Worm (Caenorhabditis elegans) whole organism, L3 larva: ENCODE measurements around the gene marc-5.

Source experiments
- R02D3.7 ChIP-seq: fragments of 150-350 bp; optimal IDR thresholded peaks from 2 replicates; lab custom pipeline; 2014; ENCODE audit warnings: missing biosample characterization, missing genetic modification characterization
- ZK546.5 ChIP-seq: sonication (generic microtip); optimal IDR thresholded peaks from 2 replicates; lab custom pipeline; 2017; ENCODE audit warnings: missing biosample characterization, missing genetic modification characterization
- ceh-16 ChIP-seq: sonication (generic microtip); optimal IDR thresholded peaks from 2 replicates; lab custom pipeline; 2017; ENCODE audit warnings: missing biosample characterization, missing genetic modification characterization
- ceh-28 ChIP-seq: fragments of 150-350 bp; optimal IDR thresholded peaks from 2 replicates; lab custom pipeline; 2014; ENCODE audit warnings: missing biosample characterization, missing genetic modification reagents, missing genetic modification characterization
- ceh-9 ChIP-seq: sonication (generic microtip); optimal IDR thresholded peaks from 2 replicates; lab custom pipeline; 2018; ENCODE audit warnings: missing biosample characterization, missing genetic modification characterization
- elt-2 ChIP-seq: sonication (generic microtip); optimal IDR thresholded peaks from 2 replicates; lab custom pipeline; 2016; ENCODE audit warnings: missing genetic modification reagents, mild to moderate bottlenecking, missing genetic modification characterization, missing compliant biosample characterization
- elt-3 ChIP-seq, 3 experiments: fragments of 150-350 bp in 1 of 3; sonication (generic microtip) in 2 of 3; optimal IDR thresholded peaks; 2 replicates in 2 of 3; 4 replicates in 1 of 3; lab custom pipeline; 2014 to 2017; ENCODE audit warnings: missing biosample characterization in 3 of 3, missing genetic modification characterization in 3 of 3
- eor-1 ChIP-seq, 2 experiments: fragments of 150-350 bp; optimal IDR thresholded peaks; 2 replicates each; lab custom pipeline; 2014 to 2018; ENCODE audit warnings: missing biosample characterization in 2 of 2, missing genetic modification characterization in 2 of 2
- fkh-10 ChIP-seq: sonication (generic microtip); optimal IDR thresholded peaks from 2 replicates; lab custom pipeline; 2017; ENCODE audit warnings: missing biosample characterization, missing genetic modification reagents, missing genetic modification characterization
- fkh-2 ChIP-seq: fragments of 150-350 bp; optimal IDR thresholded peaks from 2 replicates; lab custom pipeline; 2014; ENCODE audit warnings: missing biosample characterization, missing genetic modification reagents, missing genetic modification characterization
- fos-1 ChIP-seq: fragments of 150-350 bp; optimal IDR thresholded peaks from 2 replicates; lab custom pipeline; 2014; ENCODE audit warnings: missing biosample characterization, missing genetic modification characterization
- hmg-11 ChIP-seq: sonication (generic microtip); optimal IDR thresholded peaks from 2 replicates; lab custom pipeline; 2016; ENCODE audit warnings: missing genetic modification characterization, missing compliant biosample characterization
- lin-15B ChIP-seq: fragments of 150-350 bp; optimal IDR thresholded peaks from 2 replicates; lab custom pipeline; 2014; ENCODE audit warnings: missing biosample characterization, missing genetic modification characterization
- mdl-1 ChIP-seq: fragments of 150-350 bp; optimal IDR thresholded peaks from 2 replicates; lab custom pipeline; 2014; ENCODE audit warnings: missing biosample characterization, missing genetic modification characterization
- nfya-1 ChIP-seq: sonication (generic microtip); optimal IDR thresholded peaks from 2 replicates; lab custom pipeline; 2017; ENCODE audit warnings: missing genetic modification characterization, mild to moderate bottlenecking, missing compliant biosample characterization, antibody characterized with exemption, moderate library complexity; ENCODE audit not compliant: insufficient read depth
- nhr-11 ChIP-seq: fragments of 150-350 bp; optimal IDR thresholded peaks from 2 replicates; lab custom pipeline; 2014; ENCODE audit warnings: missing biosample characterization, missing genetic modification characterization
- nhr-12 ChIP-seq: fragments of 150-350 bp; optimal IDR thresholded peaks from 2 replicates; lab custom pipeline; 2014; ENCODE audit warnings: missing biosample characterization, missing genetic modification characterization
- nhr-23 ChIP-seq: fragments of 150-350 bp; optimal IDR thresholded peaks from 2 replicates; lab custom pipeline; 2014; ENCODE audit warnings: missing biosample characterization, missing genetic modification reagents, missing genetic modification characterization
- nhr-237 ChIP-seq: fragments of 150-350 bp; optimal IDR thresholded peaks from 2 replicates; lab custom pipeline; 2014; ENCODE audit warnings: missing biosample characterization, missing genetic modification characterization
- nhr-25 ChIP-seq: sonication (generic microtip); optimal IDR thresholded peaks from 2 replicates; lab custom pipeline; 2017; ENCODE audit warnings: missing biosample characterization, missing genetic modification characterization
- nhr-28 ChIP-seq: fragments of 150-350 bp; optimal IDR thresholded peaks from 2 replicates; lab custom pipeline; 2014; ENCODE audit warnings: missing biosample characterization, missing genetic modification characterization
- nhr-43 ChIP-seq: sonication (generic microtip); optimal IDR thresholded peaks from 2 replicates; lab custom pipeline; 2016; ENCODE audit warnings: mild to moderate bottlenecking, missing genetic modification characterization, missing compliant biosample characterization; ENCODE audit not compliant: poor library complexity, severe bottlenecking
- nhr-67 ChIP-seq: fragments of 150-350 bp; optimal IDR thresholded peaks from 2 replicates; lab custom pipeline; 2014; ENCODE audit warnings: missing biosample characterization, missing genetic modification characterization
- nhr-76 ChIP-seq: fragments of 150-350 bp; sonication (generic microtip); optimal IDR thresholded peaks from 5 replicates; lab custom pipeline; 2014; ENCODE audit warnings: missing biosample characterization, missing genetic modification characterization
- nhr-77 ChIP-seq: fragments of 150-350 bp; optimal IDR thresholded peaks from 2 replicates; lab custom pipeline; 2014; ENCODE audit warnings: missing biosample characterization, missing genetic modification characterization
- pha-4 ChIP-seq: fragments of 150-350 bp; optimal IDR thresholded peaks from 2 replicates; lab custom pipeline; 2014; ENCODE audit warnings: missing biosample characterization, missing genetic modification reagents, missing genetic modification characterization
- pqm-1 ChIP-seq: fragments of 150-350 bp; optimal IDR thresholded peaks from 2 replicates; lab custom pipeline; 2017; ENCODE audit warnings: missing biosample characterization, missing genetic modification characterization, inconsistent platforms
- unc-39 ChIP-seq: sonication (generic microtip); optimal IDR thresholded peaks from 4 replicates; lab custom pipeline; 2017; ENCODE audit warnings: missing biosample characterization, missing genetic modification characterization
- ztf-4 ChIP-seq: fragments of 150-350 bp; optimal IDR thresholded peaks from 2 replicates; lab custom pipeline; 2014; ENCODE audit warnings: missing biosample characterization, missing genetic modification characterization

The marc-5 gene

ce11 chrII:12353104-12353503 lies 26.2 kb downstream of the marc-5 start:
- TF ChIP-seq hmg-11 (no peak), fkh-10 (no peak), nhr-237 (no peak), lin-15B (no peak), nhr-76 (no peak), pha-4 (no peak), nhr-12 (no peak), nhr-23 (tag; lab: Kevin White, UChicago) (no peak), R02D3.7 (no peak)

DNA sequence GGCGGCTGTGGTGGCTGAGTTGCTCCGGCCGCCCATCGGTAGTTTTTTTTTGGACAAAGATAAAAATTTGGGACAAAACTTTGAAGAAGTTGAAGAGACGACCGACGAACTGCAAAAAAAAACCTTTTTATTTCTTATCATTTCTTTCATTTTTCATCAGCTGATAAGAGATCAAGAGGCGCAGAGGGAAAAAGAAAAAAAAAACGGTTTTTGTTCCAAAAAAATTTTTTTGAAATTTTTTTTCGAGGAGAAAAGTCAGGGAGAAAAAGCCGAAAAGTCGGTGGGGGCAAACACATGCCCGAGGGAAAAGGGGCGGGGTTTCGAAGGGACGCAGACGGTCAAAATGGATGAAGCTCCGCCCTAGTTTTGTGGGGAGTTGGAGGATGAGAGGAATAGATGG lies 27.2 kb downstream of the marc-5 start, which contains the start of gene ras-1:
Gene ras-1, minus strand, starts transcription at position 129 of the 400 bp plus-strand sequence.
- TF ChIP-seq elt-2: peak; percentile 51
- peak; percentile 41 for TF ChIP-seq pha-4
- TF ChIP-seq ZK546.5: no peak
- TF ChIP-seq nfya-1 (tag; lab: Kevin White, UChicago): peak; percentile 26

DNA sequence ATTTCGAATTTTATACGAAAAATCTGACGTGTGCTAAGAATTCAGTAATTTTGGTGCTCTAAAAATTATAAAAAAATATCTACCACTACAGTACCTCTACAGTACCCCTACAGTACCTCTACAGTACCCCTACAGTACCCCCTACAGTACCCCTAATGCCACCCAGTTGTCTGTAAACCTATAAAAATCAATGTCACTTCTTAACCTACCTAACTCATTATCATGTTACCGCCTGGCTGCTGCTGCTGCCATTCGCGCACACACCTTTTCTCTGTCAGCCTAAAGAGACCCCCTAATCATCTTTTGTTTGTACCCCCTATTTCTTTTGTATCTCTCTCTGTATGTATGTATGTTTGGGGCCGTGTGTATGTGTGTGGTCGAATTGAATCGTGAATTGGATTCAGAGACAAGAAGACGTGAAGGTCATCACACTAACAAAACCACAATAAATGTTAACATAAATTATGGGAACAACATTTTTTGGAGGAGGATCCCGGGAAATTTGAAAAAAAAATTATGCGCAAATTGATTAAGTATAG lies 28.5 kb downstream of the marc-5 start:
- TF ChIP-seq nfya-1 (tag; lab: Kevin White, UChicago): peak; percentile 20
- TF ChIP-seq nhr-76: no peak
- TF ChIP-seq pha-4: peak; percentile 2
- no peak for TF ChIP-seq ceh-16 (tag; lab: Kevin White, UChicago)
- peak; percentile 23 for TF ChIP-seq nhr-25

DNA sequence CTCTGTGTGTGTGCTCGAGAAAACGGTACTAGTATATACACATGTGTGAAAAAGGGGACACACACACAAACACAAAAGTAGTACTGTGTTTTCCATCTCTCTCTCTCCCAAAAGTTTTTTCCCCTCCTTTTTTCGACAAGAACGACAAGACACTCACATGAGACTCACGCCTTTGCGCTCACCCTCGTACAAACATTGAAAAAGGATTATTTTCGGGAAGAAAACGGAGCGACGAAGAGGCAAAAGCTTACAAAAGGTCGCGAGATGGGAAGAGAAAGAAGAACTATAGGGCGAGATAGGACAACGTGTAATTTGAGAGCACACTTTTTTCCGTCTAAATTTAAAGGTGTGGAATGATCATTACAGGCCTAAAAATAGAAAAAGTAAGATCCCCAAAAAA lies 29.5 kb downstream of the marc-5 start:
- no peak for TF ChIP-seq nhr-23 (tag; lab: Kevin White, UChicago)
- no peak for TF ChIP-seq pqm-1 (tag; lab: Kevin White, UChicago)
- TF ChIP-seq pha-4: peak; percentile 81
- no peak for TF ChIP-seq nhr-43 (tag; lab: Kevin White, UChicago)
- TF ChIP-seq elt-2: peak; percentile 26
- TF ChIP-seq, all 47 proteins: peak for 2

ce11 chrII:12348957-12349356 lies 30.4 kb downstream of the marc-5 start:
- TF ChIP-seq pha-4 (peak; percentile 66), nhr-67 (no peak)

DNA sequence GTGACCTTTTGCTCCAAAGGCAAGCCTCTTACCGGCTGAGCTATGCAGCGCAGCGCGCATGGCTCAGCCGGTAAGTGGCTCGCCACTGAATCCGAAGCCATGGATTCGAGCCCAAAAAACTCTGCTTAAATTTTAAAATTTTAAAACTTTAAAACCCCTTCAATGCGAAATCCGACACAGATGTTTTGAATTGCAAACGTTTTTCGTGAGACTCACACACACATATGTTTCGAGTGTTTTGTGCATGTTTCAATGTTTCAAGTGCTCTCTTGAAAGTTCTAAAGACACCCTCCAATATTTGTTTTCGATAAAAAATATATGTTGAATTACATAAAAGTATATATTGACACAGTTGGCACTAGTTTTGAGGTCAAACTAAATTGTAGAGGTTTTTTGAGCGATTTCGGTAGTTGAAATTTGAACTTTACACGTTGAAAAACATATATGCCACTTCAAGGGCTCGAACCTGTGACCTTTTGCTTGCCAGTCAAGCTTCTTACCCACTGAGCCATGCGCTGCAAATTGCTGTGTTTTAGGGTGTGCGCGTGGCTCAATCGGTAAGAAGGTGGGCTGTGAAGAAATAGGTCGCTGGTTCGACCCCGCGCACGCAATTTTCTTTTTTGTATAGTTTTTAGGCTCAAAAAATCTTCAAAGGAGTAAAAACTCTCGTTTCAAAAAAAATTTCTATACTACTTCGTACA lies 32.9 kb downstream of the marc-5 start:
- TF ChIP-seq nhr-28 (tag; lab: Kevin White, UChicago): no peak
- peak; percentile 45 for TF ChIP-seq pha-4
- TF ChIP-seq nhr-77 (tag; lab: Kevin White, UChicago): no peak

DNA sequence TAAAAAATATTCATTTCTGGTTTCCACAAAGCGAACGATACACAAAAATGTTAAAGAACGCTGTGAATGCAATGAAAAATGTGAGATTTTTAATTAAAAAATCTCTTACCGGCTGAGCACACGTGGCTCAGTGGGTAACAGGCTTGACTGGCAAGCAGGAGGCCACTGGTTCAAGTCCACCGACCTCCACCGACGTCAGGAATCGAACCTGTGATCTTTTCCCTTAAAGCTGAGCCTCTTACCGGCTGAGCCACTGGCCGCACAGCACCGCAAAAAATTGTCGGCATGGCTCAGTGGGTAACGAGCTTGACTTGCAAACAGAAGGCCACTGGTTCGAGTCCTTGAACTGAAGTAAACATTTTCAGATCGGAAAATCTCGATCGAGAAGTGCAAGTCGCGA lies 34.5 kb downstream of the marc-5 start, which contains the start of gene C44C11.6:
Gene C44C11.6, plus strand, starts transcription at position 23 of the 400 bp plus-strand sequence.
- TF ChIP-seq elt-2 (peak; percentile 30), nhr-43 (tag; lab: Kevin White, UChicago) (no peak)

ce11 chrII:12343710-12344109 lies 35.6 kb downstream of the marc-5 start:
- no peak for TF ChIP-seq pqm-1 (tag; lab: Kevin White, UChicago)
- no peak for TF ChIP-seq ceh-28 (tag; lab: Kevin White, UChicago)
- no peak for TF ChIP-seq ceh-9 (tag; lab: Kevin White, UChicago)
- no peak for TF ChIP-seq nhr-237
- TF ChIP-seq fkh-2 (tag; lab: Kevin White, UChicago): no peak
- no peak for TF ChIP-seq mdl-1 (tag; lab: Kevin White, UChicago)
- no peak for TF ChIP-seq nhr-67
- no peak for TF ChIP-seq elt-3 (tag; optimal IDR thresholded peaks at IDR 0.05; lab: Kevin White, UChicago)
- no peak for TF ChIP-seq unc-39 (tag; lab: Kevin White, UChicago)
- no peak for TF ChIP-seq fos-1 (tag; lab: Kevin White, UChicago)
- TF ChIP-seq fkh-10: no peak
- no peak for TF ChIP-seq ZK546.5
- no peak for TF ChIP-seq ztf-4 (tag; lab: Kevin White, UChicago)
- TF ChIP-seq elt-2: no peak
- no peak for TF ChIP-seq R02D3.7
- no peak for TF ChIP-seq eor-1 (tag; optimal IDR thresholded peaks at IDR 0.05; lab: Kevin White, UChicago)
- no peak for TF ChIP-seq nhr-11
